Fruit fly (Drosophila melanogaster): ENCODE data around the gene bgm.

Gene bgm

dm6 chr2L:14024051-14024745 lies 11.4 kb downstream of the bgm start (continued):
- TF ChIP-seq ato (GFP tag; IDR thresholded peaks at IDR 0.05; ENCODE audit: partially characterized antibody) (0 out of 2 replicates have a peak, but pooled peaks have one; percentile 49), kay (GFP tag; optimal IDR thresholded peaks at IDR 0.05) (peak; percentile 99), CG2120 (GFP tag; optimal IDR thresholded peaks at IDR 0.05) (peak; percentile 95), ATbp (GFP tag; optimal IDR thresholded peaks at IDR 0.05) (peak; percentile 100), H2.0 (GFP tag; IDR thresholded peaks at IDR 0.05) (peak; percentile 95), CG42726 (GFP tag; IDR thresholded peaks at IDR 0.05; ENCODE audit: partially characterized antibody) (no peak), CG9437 (GFP tag; optimal IDR thresholded peaks at IDR 0.05) (peak; percentile 82), CG6765 (GFP tag; optimal IDR thresholded peaks at IDR 0.05) (peak; percentile 99), CG10959 (GFP tag; IDR thresholded peaks at IDR 0.05) (peak; percentile 98; the same call in 1 of the 2 replicates), CG15514 (GFP tag; optimal IDR thresholded peaks at IDR 0.05) (peak; percentile 96), CG12236 (GFP tag; optimal IDR thresholded peaks at IDR 0.05) (peak; percentile 100), CG4820 (GFP tag; optimal IDR thresholded peaks at IDR 0.05) (peak; percentile 98), Med (GFP tag) (peak; percentile 100), gro (GFP tag; optimal IDR thresholded peaks at IDR 0.05) (peak; percentile 98), CG7372 (GFP tag; IDR thresholded peaks at IDR 0.05) (peak; percentile 96), CG17186 (GFP tag; optimal IDR thresholded peaks at IDR 0.05) (peak; percentile 98), CG2202 (tag; optimal IDR thresholded peaks at IDR 0.05) (peak; percentile 100), GATAe (GFP tag; conservative IDR thresholded peaks at IDR 0.05) (peak; percentile 97), CG11695 (GFP tag; IDR thresholded peaks at IDR 0.05) (peak; percentile 98), bowl (GFP tag; IDR thresholded peaks at IDR 0.05) (peak; percentile 96), CG18599 (GFP tag; optimal IDR thresholded peaks at IDR 0.05) (peak; percentile 100), org-1 (GFP tag; optimal IDR thresholded peaks at IDR 0.05) (peak; percentile 100), zen2 (GFP tag; IDR thresholded peaks at IDR 0.05; ENCODE audit: partially characterized antibody) (no peak), B-H2 (GFP tag; optimal IDR thresholded peaks at IDR 0.05) (peak; percentile 99), CG18262 (tag; optimal IDR thresholded peaks at IDR 0.05) (peak; percentile 97), CG9609 (GFP tag; optimal IDR thresholded peaks at IDR 0.05) (peak; percentile 99), corto (GFP tag; optimal IDR thresholded peaks at IDR 0.05) (peak; percentile 3), MTF-1 (GFP tag; optimal IDR thresholded peaks at IDR 0.05; ENCODE audit: borderline replicate concordance) (peak; percentile 100), peb (GFP tag; IDR thresholded peaks at IDR 0.05) (peak; percentile 97), Gug (GFP tag; IDR thresholded peaks at IDR 0.05) (peak; percentile 81; the same call in 2 of the 4 replicates), CG9817 (tag; optimal IDR thresholded peaks at IDR 0.05) (peak; percentile 98), bcd (GFP tag; optimal IDR thresholded peaks at IDR 0.05) (peak; percentile 99), grn (GFP tag; optimal IDR thresholded peaks at IDR 0.05) (peak; percentile 100), jing (GFP tag; optimal IDR thresholded peaks at IDR 0.05) (peak; percentile 98), ro (GFP tag; IDR thresholded peaks at IDR 0.05) (peak; percentile 95), CG6175 (GFP tag; IDR thresholded peaks at IDR 0.05) (peak; percentile 96), pita (GFP tag; optimal IDR thresholded peaks at IDR 0.05) (no peak), CG12744 (GFP tag; optimal IDR thresholded peaks at IDR 0.05) (peak; percentile 99), fd3F (GFP tag; optimal IDR thresholded peaks at IDR 0.05) (peak; percentile 99), CG6854 (GFP tag; optimal IDR thresholded peaks at IDR 0.05) (peak; percentile 98), CG14441 (GFP tag; IDR thresholded peaks at IDR 0.05) (peak; percentile 97), jigr1 (GFP tag; IDR thresholded peaks at IDR 0.05) (peak; percentile 76), zen (tag; optimal IDR thresholded peaks at IDR 0.05) (peak; percentile 95), az2 (GFP tag; optimal IDR thresholded peaks at IDR 0.05) (peak; percentile 90), CG9932 (GFP tag; IDR thresholded peaks at IDR 0.05) (peak; percentile 88), Hr51 (GFP tag; optimal IDR thresholded peaks at IDR 0.05) (peak; percentile 93 to 99), NK7.1 (GFP tag; optimal IDR thresholded peaks at IDR 0.05) (peak; percentile 99), CG8944 (GFP tag; optimal IDR thresholded peaks at IDR 0.05) (peak; percentile 99), Nf-YA (GFP tag; IDR thresholded peaks at IDR 0.05) (peak; percentile 99)

Measured in whole organism, embryonic.